Worm (Caenorhabditis elegans) whole organism, L4 larva: Measurements from ENCODE around the gene Y37D8A.6.

Experiments used
- F37D6.2 ChIP-seq: sonication (generic microtip); optimal IDR thresholded peaks from 2 replicates; lab custom pipeline; 2016; ENCODE audit warnings: mild to moderate bottlenecking, missing genetic modification characterization, missing compliant biosample characterization
- F49E8.2 ChIP-seq: sonication (generic microtip); optimal IDR thresholded peaks from 2 replicates; lab custom pipeline; 2016; ENCODE audit warnings: missing compliant biosample characterization, mild to moderate bottlenecking, missing genetic modification characterization, borderline replicate concordance
- T20F7.1 ChIP-seq: fragments of 200-800 bp; sonication (Bioruptor generic); optimal IDR thresholded peaks from 2 replicates; lab custom pipeline; 2018; ENCODE audit warnings: mild to moderate bottlenecking, missing genetic modification characterization, missing compliant biosample characterization
- Y48G9A.11 ChIP-seq: fragments of 200-800 bp; sonication (Bioruptor generic); IDR thresholded peaks from 2 replicates; pipeline ENCODE4 v1.3.6; 2022; ENCODE audit warnings: missing genetic modification reagents, missing genetic modification characterization, missing compliant biosample characterization
- Y5F2A.4 ChIP-seq: fragments of 200-800 bp; sonication (Bioruptor generic); optimal IDR thresholded peaks from 2 replicates; lab custom pipeline; 2018; ENCODE audit warnings: mild to moderate bottlenecking, missing genetic modification characterization, missing compliant biosample characterization
- Y75B8A.6 ChIP-seq: fragments of 200-800 bp; sonication (Bioruptor generic); IDR thresholded peaks from 2 replicates; pipeline ENCODE4 v1.3.6; 2022; ENCODE audit warnings: missing genetic modification reagents, missing genetic modification characterization, missing compliant biosample characterization
- ZK546.5 ChIP-seq, 2 experiments: sonication (generic microtip); optimal IDR thresholded peaks; 2 replicates each; lab custom pipeline; 2017; ENCODE audit warnings: missing biosample characterization in 2 of 2, missing genetic modification characterization in 2 of 2
- aha-1 ChIP-seq: fragments of 150-350 bp; peaks from one replicate; lab custom pipeline; 2014; ENCODE audit warnings: missing biosample characterization, missing genetic modification characterization
- attf-4 ChIP-seq: sonication (generic microtip); optimal IDR thresholded peaks from 3 replicates; lab custom pipeline; 2017; ENCODE audit warnings: missing biosample characterization, missing genetic modification characterization
- ceh-28 ChIP-seq: fragments of 150-350 bp; optimal IDR thresholded peaks from 2 replicates; lab custom pipeline; 2014; ENCODE audit warnings: missing biosample characterization, missing genetic modification reagents, missing genetic modification characterization
- ceh-32 ChIP-seq: sonication (generic microtip); optimal IDR thresholded peaks from 2 replicates; lab custom pipeline; 2016; ENCODE audit warnings: mild to moderate bottlenecking, missing genetic modification characterization, missing compliant biosample characterization; ENCODE audit not compliant: poor library complexity
- ceh-44 ChIP-seq: fragments of 200-800 bp; sonication (Bioruptor generic); IDR thresholded peaks from 2 replicates; pipeline ENCODE4 v1.3.6; 2022; ENCODE audit warnings: missing genetic modification reagents, missing genetic modification characterization, missing compliant biosample characterization
- ceh-62 ChIP-seq: sonication (generic microtip); optimal IDR thresholded peaks from 2 replicates; lab custom pipeline; 2017; ENCODE audit warnings: missing biosample characterization, missing genetic modification characterization
- ceh-82 ChIP-seq: sonication (generic microtip); optimal IDR thresholded peaks from 2 replicates; lab custom pipeline; 2017; ENCODE audit warnings: missing biosample characterization, missing genetic modification characterization
- cey-2 ChIP-seq: sonication (generic microtip); optimal IDR thresholded peaks from 3 replicates; lab custom pipeline; 2017; ENCODE audit warnings: missing genetic modification characterization, mild to moderate bottlenecking, missing compliant biosample characterization, antibody characterized with exemption, borderline replicate concordance; ENCODE audit not compliant: insufficient read depth
- dmd-8 ChIP-seq: fragments of 200-800 bp; sonication (Bioruptor generic); IDR thresholded peaks from 2 replicates; pipeline ENCODE4 v1.3.6; 2022; ENCODE audit warnings: missing genetic modification characterization, missing compliant biosample characterization
- egl-27 ChIP-seq: sonication (generic microtip); optimal IDR thresholded peaks from 3 replicates; lab custom pipeline; 2017; ENCODE audit warnings: missing biosample characterization, missing genetic modification reagents, missing genetic modification characterization
- gei-8 ChIP-seq: fragments of 200-800 bp; sonication (Bioruptor generic); optimal IDR thresholded peaks from 2 replicates; lab custom pipeline; 2018; ENCODE audit warnings: mild to moderate bottlenecking, missing genetic modification characterization, missing compliant biosample characterization
- hif-1 ChIP-seq, 2 experiments: sonication (generic microtip); optimal IDR thresholded peaks; 2 replicates each; lab custom pipeline; 2016 to 2017; ENCODE audit warnings: missing compliant biosample characterization in 2 of 2, missing genetic modification characterization in 2 of 2, missing genetic modification reagents in 2 of 2, missing genotype in 2 of 2, mild to moderate bottlenecking in 1 of 2
- hlh-11 ChIP-seq: fragments of 200-800 bp; sonication (Bioruptor generic); optimal IDR thresholded peaks from 2 replicates; lab custom pipeline; 2018; ENCODE audit warnings: mild to moderate bottlenecking, missing genetic modification characterization, missing compliant biosample characterization
- hmg-1.1 ChIP-seq: fragments of 200-800 bp; sonication (Bioruptor generic); IDR thresholded peaks from 2 replicates; pipeline ENCODE4 v1.3.6; 2022; ENCODE audit warnings: missing genetic modification reagents, missing genetic modification characterization, missing compliant biosample characterization
- jun-1 ChIP-seq: fragments of 150-350 bp; optimal IDR thresholded peaks from 2 replicates; lab custom pipeline; 2014; ENCODE audit warnings: missing biosample characterization, missing genetic modification reagents, missing genetic modification characterization
- lim-7 ChIP-seq: fragments of 200-800 bp; sonication (Bioruptor generic); IDR thresholded peaks from 2 replicates; pipeline ENCODE4 v1.3.6; 2022; ENCODE audit warnings: missing genetic modification characterization, missing compliant biosample characterization
- lin-15B ChIP-seq: fragments of 150-350 bp; sonication (generic microtip); optimal IDR thresholded peaks from 3 replicates; lab custom pipeline; 2014; ENCODE audit warnings: missing biosample characterization, missing genetic modification characterization
- lin-39 ChIP-seq: fragments of 150-350 bp; optimal IDR thresholded peaks from 2 replicates; lab custom pipeline; 2014; ENCODE audit warnings: missing biosample characterization, missing genetic modification reagents, missing genetic modification characterization
- madf-9 ChIP-seq: fragments of 200-800 bp; sonication (Bioruptor generic); conservative IDR thresholded peaks from 2 replicates; pipeline ENCODE4 v1.3.6; 2022; ENCODE audit warnings: missing genetic modification reagents, missing genetic modification characterization, missing compliant biosample characterization
- mdt-29 ChIP-seq: fragments of 200-800 bp; sonication (Bioruptor generic); IDR thresholded peaks from 2 replicates; pipeline ENCODE4 v1.3.6; 2022; ENCODE audit warnings: missing genetic modification reagents, missing genetic modification characterization, missing compliant biosample characterization
- mxl-3 ChIP-seq: fragments of 200-800 bp; sonication (Bioruptor generic); optimal IDR thresholded peaks from 2 replicates; lab custom pipeline; 2018; ENCODE audit warnings: mild to moderate bottlenecking, missing genetic modification characterization, missing compliant biosample characterization
- nhr-10 ChIP-seq: fragments of 150-350 bp; optimal IDR thresholded peaks from 2 replicates; lab custom pipeline; 2014; ENCODE audit warnings: missing biosample characterization, missing genetic modification characterization
- nhr-102 ChIP-seq: sonication (generic microtip); optimal IDR thresholded peaks from 2 replicates; lab custom pipeline; 2016; ENCODE audit warnings: mild to moderate bottlenecking, missing genetic modification characterization, moderate library complexity, missing compliant biosample characterization
- nhr-41 ChIP-seq: fragments of 200-800 bp; sonication (Bioruptor generic); IDR thresholded peaks from 2 replicates; pipeline ENCODE4 v1.3.6; 2022; ENCODE audit warnings: missing genetic modification reagents, missing genetic modification characterization, missing compliant biosample characterization
- php-3 ChIP-seq: fragments of 200-800 bp; sonication (Bioruptor generic); IDR thresholded peaks from 2 replicates; pipeline ENCODE4 v1.3.6; 2022; ENCODE audit warnings: missing genetic modification reagents, missing genetic modification characterization, missing compliant biosample characterization
- rbr-2 ChIP-seq: sonication (generic microtip); optimal IDR thresholded peaks from 2 replicates; lab custom pipeline; 2016; ENCODE audit warnings: missing genotype, missing genetic modification characterization, missing compliant biosample characterization
- snpc-1.2 ChIP-seq: fragments of 200-800 bp; sonication (Bioruptor generic); IDR thresholded peaks from 2 replicates; pipeline ENCODE4 v1.3.6; 2022; ENCODE audit warnings: missing genetic modification reagents, missing genetic modification characterization, missing compliant biosample characterization
- spr-1 ChIP-seq: sonication (generic microtip); optimal IDR thresholded peaks from 2 replicates; lab custom pipeline; 2016; ENCODE audit warnings: mild to moderate bottlenecking, missing genetic modification characterization, missing compliant biosample characterization
- unc-39 ChIP-seq: sonication (generic microtip); optimal IDR thresholded peaks from 2 replicates; lab custom pipeline; 2017; ENCODE audit warnings: missing biosample characterization, missing genetic modification characterization
- unc-62 ChIP-seq, 3 experiments: fragments of 150-350 bp in 1 of 3; sonication (generic microtip); optimal IDR thresholded peaks in 2 of 3; peaks in 1 of 3; 1 replicate in 1 of 3; 2 replicates in 2 of 3; lab custom pipeline; 2014 to 2017; ENCODE audit warnings: missing biosample characterization in 3 of 3, missing genetic modification characterization in 3 of 3, missing genetic modification reagents in 3 of 3, missing genotype in 1 of 3
- zfp-3 ChIP-seq: fragments of 200-800 bp; sonication (Bioruptor generic); conservative IDR thresholded peaks from 2 replicates; pipeline ENCODE4 v1.3.6; 2022; ENCODE audit warnings: missing genetic modification reagents, missing genetic modification characterization, missing compliant biosample characterization
- zip-2 ChIP-seq: fragments of 150-350 bp; optimal IDR thresholded peaks from 2 replicates; lab custom pipeline; 2014; ENCODE audit warnings: missing biosample characterization, missing genetic modification characterization
- ztf-7 ChIP-seq: fragments of 150-350 bp; optimal IDR thresholded peaks from 2 replicates; lab custom pipeline; 2014; ENCODE audit warnings: missing biosample characterization, missing genetic modification characterization

Y37D8A.6 gene

DNA sequence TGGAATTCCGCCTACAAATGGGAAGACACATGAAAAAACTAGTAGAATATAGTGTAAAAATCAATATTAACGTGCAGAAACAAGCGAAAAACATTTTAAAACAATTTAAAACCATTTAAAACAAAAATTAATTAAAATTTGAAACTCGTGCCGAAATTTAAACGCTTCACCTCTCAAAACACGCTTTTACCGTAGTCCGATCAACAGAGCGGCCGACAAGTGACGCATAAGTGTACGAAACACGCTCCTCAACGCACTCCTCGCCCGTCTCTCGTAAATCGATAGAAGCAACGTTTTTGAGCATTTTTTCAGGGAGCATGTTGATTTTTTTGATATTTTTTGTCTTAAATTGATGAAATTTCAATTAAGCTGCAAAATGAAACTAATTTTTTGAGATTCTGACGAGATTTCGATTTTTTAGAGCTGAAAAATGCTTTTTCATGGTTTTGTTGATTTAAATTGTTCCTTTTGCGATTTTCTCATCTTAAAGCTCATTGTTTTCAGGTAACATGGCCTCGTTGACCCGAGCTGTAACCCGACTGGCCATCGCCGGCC, 35.0 kb upstream of the Y37D8A.6 start, which contains the start of gene cox-5A (continued):
- TF ChIP-seq Y48G9A.11 (peak; percentile 90), gei-8 (GFP tag; lab: Kevin White, UChicago) (peak; percentile 68), hif-1 (tag; optimal IDR thresholded peaks at IDR 0.05; lab: Kevin White, UChicago) (peak; percentile 85 to 96), lim-7 (GFP tag; lab: Robert Waterston, UW) (peak; percentile 65), ceh-32 (tag; lab: Kevin White, UChicago) (peak; percentile 85), ceh-44 (GFP tag; lab: Robert Waterston, UW) (peak; percentile 90), egl-27 (tag; lab: Kevin White, UChicago) (no peak), zfp-3 (GFP tag; lab: Robert Waterston, UW) (peak; percentile 99), ceh-82 (tag; lab: Kevin White, UChicago) (no peak), jun-1 (peak; percentile 97), lin-39 (peak; percentile 2), unc-62 (GFP tag; optimal IDR thresholded peaks at IDR 0.05 in 1 of 2; lab: Kevin White, UChicago) (peak in 1 of 2 experiments; percentile 100), unc-62 (tag; optimal IDR thresholded peaks at IDR 0.05; lab: Kevin White, UChicago) (no peak), hmg-1.1 (peak; percentile 100), snpc-1.2 (GFP tag; lab: Robert Waterston, UW) (peak; percentile 88), nhr-102 (tag; lab: Kevin White, UChicago) (peak; percentile 98), ZK546.5 (tag; optimal IDR thresholded peaks at IDR 0.05; lab: Kevin White, UChicago) (peak in 1 of 2 experiments; percentile 76), madf-9 (GFP tag; lab: Robert Waterston, UW) (peak; percentile 98), F37D6.2 (peak; percentile 97), dmd-8 (GFP tag; lab: Robert Waterston, UW) (no peak), mxl-3 (peak; percentile 90), unc-39 (no peak), ceh-62 (tag; lab: Kevin White, UChicago) (peak; percentile 26), attf-4 (tag; lab: Kevin White, UChicago) (peak; percentile 54), zip-2 (tag; lab: Kevin White, UChicago) (peak; percentile 92), T20F7.1 (no peak), mdt-29 (GFP tag; lab: Robert Waterston, UW) (peak; percentile 96), aha-1 (tag; lab: Kevin White, UChicago) (peak; percentile 100), Y75B8A.6 (GFP tag; lab: Robert Waterston, UW) (peak; percentile 94), F49E8.2 (peak; percentile 92), spr-1 (tag; lab: Kevin White, UChicago) (peak; percentile 97), lin-15B (tag; lab: Kevin White, UChicago) (peak; percentile 89), Y5F2A.4 (peak; percentile 92), php-3 (GFP tag; lab: Robert Waterston, UW) (peak; percentile 93), ceh-28 (tag; lab: Kevin White, UChicago) (peak; percentile 95), hlh-11 (tag; lab: Kevin White, UChicago) (peak; percentile 99), nhr-41 (GFP tag; lab: Robert Waterston, UW) (peak; percentile 91), rbr-2 (tag; lab: Kevin White, UChicago) (peak; percentile 99), cey-2 (peak; percentile 83)

DNA sequence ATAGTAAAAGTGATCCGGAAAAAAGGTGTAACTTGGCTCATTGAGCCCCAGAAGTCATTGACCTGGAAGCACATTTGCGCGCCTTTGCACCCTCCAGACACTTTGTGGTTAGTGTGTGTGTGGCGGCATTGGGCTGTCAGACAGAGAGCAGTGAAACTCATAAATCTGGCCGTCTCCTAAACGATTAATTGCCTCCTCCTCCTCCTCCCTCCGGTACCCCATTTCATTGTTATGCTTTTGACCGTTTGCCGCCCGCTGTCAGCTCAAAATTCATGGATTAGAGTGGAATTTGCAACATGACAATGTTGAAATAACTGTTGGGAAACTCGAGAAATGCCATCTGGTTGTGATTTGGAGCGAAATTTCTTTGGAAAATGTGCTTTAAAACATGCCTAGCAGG, 34.0 kb upstream of the Y37D8A.6 start:
- TF ChIP-seq nhr-10 (tag; lab: Kevin White, UChicago) (no peak), unc-62 (GFP tag; optimal IDR thresholded peaks at IDR 0.05 in 1 of 2; lab: Kevin White, UChicago) (peak in 1 of 2 experiments; percentile 69), unc-62 (tag; optimal IDR thresholded peaks at IDR 0.05; lab: Kevin White, UChicago) (no peak), ztf-7 (tag; lab: Kevin White, UChicago) (no peak), zfp-3 (GFP tag; lab: Robert Waterston, UW) (no peak)
